Fruit fly (Drosophila melanogaster) whole organism, prepupa: Measurements from ENCODE around the gene CG5274.

ENCODE experiments used
- Blimp-1 ChIP-seq: fragments of 200-800 bp; sonication (Bioruptor generic); optimal IDR thresholded peaks from 3 replicates; lab custom pipeline; 2017; ENCODE audit warnings: missing biosample characterization, missing genetic modification characterization, mild to moderate bottlenecking, moderate library complexity, missing genetic modification reagents
- CG10631 ChIP-seq: fragments of 200-800 bp; sonication (Bioruptor generic); optimal IDR thresholded peaks from 2 replicates; lab custom pipeline; 2016; ENCODE audit warnings: missing biosample characterization, missing genetic modification characterization
- CG11294 ChIP-seq: fragments of 200-800 bp; sonication (Bioruptor generic); IDR thresholded peaks from 2 replicates; pipeline ENCODE4 v1.3.6; 2022; ENCODE audit warnings: missing biosample characterization, missing genetic modification characterization
- CG11762 ChIP-seq: fragments of 200-800 bp; sonication (Bioruptor generic); optimal IDR thresholded peaks from 3 replicates; lab custom pipeline; 2016; ENCODE audit warnings: missing biosample characterization, missing genetic modification characterization; ENCODE audit not compliant: insufficient read depth
- CG15336 ChIP-seq: fragments of 200-800 bp; sonication (Bioruptor generic); IDR thresholded peaks from 2 replicates; pipeline ENCODE4 v1.3.6; 2022; ENCODE audit warnings: missing biosample characterization, missing genetic modification characterization
- CG1621 ChIP-seq: fragments of 200-800 bp; sonication (Bioruptor generic); optimal IDR thresholded peaks from 3 replicates; lab custom pipeline; 2018; ENCODE audit warnings: missing biosample characterization, mild to moderate bottlenecking, missing genetic modification characterization
- CG16779 ChIP-seq: fragments of 200-800 bp; sonication (Bioruptor generic); optimal IDR thresholded peaks from 3 replicates; lab custom pipeline; 2017; ENCODE audit warnings: missing biosample characterization, mild to moderate bottlenecking, missing genetic modification characterization
- CG3032 ChIP-seq: fragments of 200-800 bp; optimal IDR thresholded peaks from 2 replicates; lab custom pipeline; 2019; ENCODE audit warnings: missing biosample characterization, mild to moderate bottlenecking, missing genetic modification characterization, moderate library complexity
- CG31627 ChIP-seq: fragments of 200-800 bp; sonication (Bioruptor generic); optimal IDR thresholded peaks from 3 replicates; lab custom pipeline; 2016; ENCODE audit warnings: missing biosample characterization, missing genetic modification characterization
- CG32006 ChIP-seq: fragments of 200-800 bp; sonication (Bioruptor generic); optimal IDR thresholded peaks from 3 replicates; lab custom pipeline; 2017; ENCODE audit warnings: missing biosample characterization, mild to moderate bottlenecking, missing genetic modification characterization
- CG34406 ChIP-seq: fragments of 200-800 bp; sonication (Bioruptor generic); optimal IDR thresholded peaks from 3 replicates; lab custom pipeline; 2016; ENCODE audit warnings: missing biosample characterization, missing genetic modification characterization
- CG3919 ChIP-seq: fragments of 200-800 bp; sonication (Bioruptor generic); optimal IDR thresholded peaks from 3 replicates; lab custom pipeline; 2016; ENCODE audit warnings: missing biosample characterization, missing genetic modification characterization
- CG6163 ChIP-seq: fragments of 200-800 bp; sonication (Bioruptor generic); IDR thresholded peaks from 3 replicates; pipeline ENCODE4 v1.3.6; 2022; ENCODE audit warnings: missing biosample characterization, missing genetic modification characterization
- CG6808 ChIP-seq: fragments of 200-800 bp; sonication (Bioruptor generic); optimal IDR thresholded peaks from 3 replicates; lab custom pipeline; 2017; ENCODE audit warnings: missing biosample characterization, missing genetic modification characterization, mild to moderate bottlenecking, moderate library complexity, missing genetic modification reagents
- CG7368 ChIP-seq: fragments of 200-800 bp; sonication (Bioruptor generic); optimal IDR thresholded peaks from 3 replicates; lab custom pipeline; 2016; ENCODE audit warnings: missing biosample characterization, missing genetic modification characterization
- CG8119 ChIP-seq: fragments of 200-800 bp; sonication (Bioruptor generic); IDR thresholded peaks from 3 replicates; pipeline ENCODE4 v1.3.6; 2022; ENCODE audit warnings: missing biosample characterization, missing genetic modification characterization
- Eip93F ChIP-seq: fragments of 200-800 bp; sonication (Bioruptor generic); optimal IDR thresholded peaks from 2 replicates; lab custom pipeline; 2016; ENCODE audit warnings: missing biosample characterization, mild to moderate bottlenecking, missing genetic modification characterization
- Ets21C ChIP-seq: fragments of 200-800 bp; sonication (Bioruptor generic); optimal IDR thresholded peaks from 3 replicates; lab custom pipeline; 2016; ENCODE audit warnings: missing biosample characterization, missing genetic modification characterization
- Gug ChIP-seq: fragments of 200-800 bp; sonication (Bioruptor generic); IDR thresholded peaks from 2 replicates; pipeline ENCODE4 v1.3.6; 2022; ENCODE audit warnings: missing biosample characterization, missing genetic modification characterization
- Hr39 ChIP-seq: fragments of 200-800 bp; sonication (Bioruptor generic); optimal IDR thresholded peaks from 2 replicates; lab custom pipeline; 2016; ENCODE audit warnings: missing biosample characterization, missing genetic modification characterization
- Hr4 ChIP-seq: fragments of 200-800 bp; sonication (Bioruptor generic); optimal IDR thresholded peaks from 3 replicates; lab custom pipeline; 2016; ENCODE audit warnings: missing biosample characterization, missing genetic modification characterization
- Lpt ChIP-seq: fragments of 200-800 bp; sonication (Bioruptor generic); optimal IDR thresholded peaks from 3 replicates; lab custom pipeline; 2016; ENCODE audit warnings: missing biosample characterization, missing genetic modification characterization
- Met ChIP-seq: fragments of 200-800 bp; sonication (Bioruptor generic); optimal IDR thresholded peaks from 3 replicates; lab custom pipeline; 2016; ENCODE audit warnings: missing biosample characterization, missing genetic modification characterization
- OdsH ChIP-seq: fragments of 200-800 bp; sonication (Bioruptor generic); optimal IDR thresholded peaks from 3 replicates; lab custom pipeline; 2016; ENCODE audit warnings: missing biosample characterization, missing genetic modification characterization
- Smox ChIP-seq: fragments of 200-800 bp; sonication (Bioruptor generic); optimal IDR thresholded peaks from 3 replicates; lab custom pipeline; 2016; ENCODE audit warnings: missing biosample characterization, missing genetic modification characterization
- Sox14 ChIP-seq: fragments of 200-800 bp; sonication (Bioruptor generic); optimal IDR thresholded peaks from 3 replicates; lab custom pipeline; 2016; ENCODE audit warnings: missing biosample characterization, missing genetic modification characterization
- Sox15 ChIP-seq: fragments of 200-800 bp; sonication (Bioruptor generic); optimal IDR thresholded peaks from 3 replicates; lab custom pipeline; 2016; ENCODE audit warnings: missing biosample characterization, missing genetic modification characterization
- achi ChIP-seq: fragments of 200-800 bp; sonication (Bioruptor generic); optimal IDR thresholded peaks from 3 replicates; lab custom pipeline; 2016; ENCODE audit warnings: missing biosample characterization, missing genetic modification characterization
- acj6 ChIP-seq: fragments of 200-800 bp; sonication (Bioruptor generic); optimal IDR thresholded peaks from 3 replicates; lab custom pipeline; 2016; ENCODE audit warnings: missing biosample characterization, missing genetic modification characterization
- cyc ChIP-seq: fragments of 200-800 bp; sonication (Bioruptor generic); optimal IDR thresholded peaks from 3 replicates; lab custom pipeline; 2016; ENCODE audit warnings: missing biosample characterization, missing genetic modification characterization
- dac ChIP-seq: fragments of 200-800 bp; sonication (Bioruptor generic); optimal IDR thresholded peaks from 2 replicates; lab custom pipeline; 2017; ENCODE audit warnings: missing biosample characterization, mild to moderate bottlenecking, missing genetic modification characterization
- dsx ChIP-seq: fragments of 200-800 bp; optimal IDR thresholded peaks from 3 replicates; lab custom pipeline; 2019; ENCODE audit warnings: missing biosample characterization, mild to moderate bottlenecking, missing genetic modification characterization, moderate library complexity; ENCODE audit not compliant: poor library complexity, severe bottlenecking
- fd59A ChIP-seq: fragments of 200-800 bp; sonication (Bioruptor generic); optimal IDR thresholded peaks from 2 replicates; lab custom pipeline; 2017; ENCODE audit warnings: missing biosample characterization, mild to moderate bottlenecking, missing genetic modification characterization, missing genetic modification reagents
- fd85E ChIP-seq: fragments of 200-800 bp; sonication (Bioruptor generic); optimal IDR thresholded peaks from 3 replicates; lab custom pipeline; 2016; ENCODE audit warnings: missing biosample characterization, missing genetic modification characterization
- lz ChIP-seq: fragments of 200-800 bp; sonication (Bioruptor generic); optimal IDR thresholded peaks from 3 replicates; lab custom pipeline; 2016; ENCODE audit warnings: missing biosample characterization, missing genetic modification characterization
- pdm3 ChIP-seq: fragments of 200-800 bp; sonication (Bioruptor generic); optimal IDR thresholded peaks from 3 replicates; lab custom pipeline; 2016; ENCODE audit warnings: missing biosample characterization, missing genetic modification characterization
- salr ChIP-seq, 2 experiments: fragments of 200-800 bp; sonication (Bioruptor generic); optimal IDR thresholded peaks; 3 replicates each; lab custom pipeline; 2016 to 2018; ENCODE audit warnings: missing biosample characterization in 2 of 2, missing genetic modification characterization in 2 of 2, mild to moderate bottlenecking in 1 of 2
- spab ChIP-seq: fragments of 200-800 bp; sonication (Bioruptor generic); optimal IDR thresholded peaks from 2 replicates; lab custom pipeline; 2017; ENCODE audit warnings: missing biosample characterization, mild to moderate bottlenecking, missing genetic modification characterization, missing genetic modification reagents
- ss ChIP-seq, 2 experiments: fragments of 200-800 bp; sonication (Bioruptor generic); optimal IDR thresholded peaks; 2 replicates in 1 of 2; 3 replicates in 1 of 2; lab custom pipeline; 2017 to 2018; ENCODE audit warnings: mild to moderate bottlenecking in 2 of 2, missing biosample characterization in 2 of 2, missing genetic modification characterization in 2 of 2, moderate library complexity in 1 of 2
- svp ChIP-seq: fragments of 200-800 bp; sonication (Bioruptor generic); peaks from one replicate; lab custom pipeline; 2016; ENCODE audit warnings: missing biosample characterization, missing genetic modification characterization
- topi ChIP-seq: fragments of 200-800 bp; sonication (Bioruptor generic); optimal IDR thresholded peaks from 3 replicates; lab custom pipeline; 2016; ENCODE audit warnings: missing biosample characterization, missing genetic modification characterization
- vri ChIP-seq: fragments of 200-800 bp; sonication (Bioruptor generic); optimal IDR thresholded peaks from 3 replicates; lab custom pipeline; 2016; ENCODE audit warnings: missing biosample characterization, mild to moderate bottlenecking, missing genetic modification characterization

Gene CG5274

dm6 chr3L:20474789-20475208 lies 47.3 kb upstream of the CG5274 start (continued):
- TF ChIP-seq CG32006 (GFP tag; lab: Kevin White, UChicago) (peak; percentile 89), svp (GFP tag; lab: Kevin White, UChicago) (peak; percentile 91), Hr39 (GFP tag; lab: Kevin White, UChicago) (peak; percentile 86), CG15336 (no peak), Met (GFP tag; lab: Kevin White, UChicago) (peak; percentile 84), Blimp-1 (GFP tag; lab: Kevin White, UChicago) (peak; percentile 63), spab (peak; percentile 60), CG11294 (GFP tag; lab: Robert Waterston, UW) (no peak), CG8119 (GFP tag; lab: Robert Waterston, UW) (no peak), CG10631 (GFP tag; lab: Kevin White, UChicago) (peak; percentile 88), CG31627 (GFP tag; lab: Kevin White, UChicago) (peak; percentile 88), Eip93F (GFP tag; lab: Kevin White, UChicago) (peak; percentile 82), vri (GFP tag; lab: Kevin White, UChicago) (peak; percentile 74), CG1621 (tag; lab: Kevin White, UChicago) (peak; percentile 67), Gug (GFP tag; lab: Robert Waterston, UW) (no peak), fd59A (peak; percentile 56)

dm6 chr3L:20474197-20474788 lies 46.8 kb upstream of the CG5274 start, which contains the start of gene isoQC:
Gene isoQC (plus strand): TSS chr3L:20474466.
- TF ChIP-seq fd85E (GFP tag; lab: Kevin White, UChicago) (no peak), OdsH (GFP tag; lab: Kevin White, UChicago) (no peak), Lpt (no peak), vri (GFP tag; lab: Kevin White, UChicago) (peak; percentile 52)

DNA sequence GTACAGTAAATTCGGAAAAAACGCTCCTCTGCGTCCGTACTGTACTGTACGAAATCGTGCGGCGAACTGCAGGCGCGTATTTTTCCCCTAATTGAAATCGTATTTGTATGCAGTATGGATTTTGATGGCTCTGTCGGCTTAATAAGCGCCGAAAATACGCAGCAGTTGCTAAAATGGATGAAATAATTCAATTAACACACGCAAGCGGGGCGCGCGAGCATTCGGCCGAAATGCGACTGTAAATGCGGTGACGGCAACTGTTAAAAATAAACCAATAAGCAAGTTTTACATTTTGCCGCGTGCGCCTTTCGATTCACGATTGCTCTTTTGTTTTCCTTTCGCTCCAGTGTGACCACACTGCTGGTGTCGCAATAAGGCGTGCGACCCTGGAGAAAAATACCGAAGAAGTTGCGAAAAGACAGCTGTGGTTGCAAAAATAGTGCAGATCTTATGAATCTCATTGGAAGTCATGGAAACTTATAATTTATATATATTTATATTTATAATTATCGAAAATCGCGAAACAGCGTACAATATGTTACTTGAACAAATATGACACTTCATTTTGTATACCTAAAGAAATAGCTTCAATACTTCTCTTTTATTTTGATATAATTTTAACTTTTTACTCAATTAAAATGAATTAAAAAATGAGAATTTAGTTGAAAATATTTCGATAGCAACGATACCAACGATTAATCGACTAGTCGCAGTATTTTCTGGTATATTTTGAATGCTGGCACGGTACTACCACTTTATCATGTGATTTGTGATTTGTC lies 45.7 kb upstream of the CG5274 start, which contains the start of the genes CG32428 and CG5969:
Gene CG32428 (minus strand): TSS at position 703 of the 779 bp plus-strand sequence.
Gene CG5969 (plus strand): TSS at position 763 of the 779 bp plus-strand sequence.
- TF ChIP-seq lz (peak; percentile 45), CG6163 (GFP tag; lab: Robert Waterston, UW) (peak; percentile 88), Sox15 (GFP tag; lab: Kevin White, UChicago) (peak; percentile 55), Blimp-1 (GFP tag; lab: Kevin White, UChicago) (peak; percentile 46), salr (GFP tag; optimal IDR thresholded peaks at IDR 0.05; lab: Kevin White, UChicago) (peak; percentile 27 to 52), fd59A (no peak), fd85E (GFP tag; lab: Kevin White, UChicago) (peak; percentile 33), achi (GFP tag; lab: Kevin White, UChicago) (peak; percentile 81), OdsH (GFP tag; lab: Kevin White, UChicago) (peak; percentile 71), Eip93F (GFP tag; lab: Kevin White, UChicago) (peak; percentile 64), Smox (peak; percentile 50), CG15336 (peak; percentile 83), ss (GFP tag; optimal IDR thresholded peaks at IDR 0.05; lab: Kevin White, UChicago) (peak; percentile 38 to 64), CG34406 (peak; percentile 80), CG10631 (GFP tag; lab: Kevin White, UChicago) (peak; percentile 79), acj6 (peak; percentile 73), dsx (peak; percentile 64), CG11294 (GFP tag; lab: Robert Waterston, UW) (peak; percentile 53), svp (GFP tag; lab: Kevin White, UChicago) (peak; percentile 85), Hr4 (peak; percentile 62), cyc (GFP tag; lab: Kevin White, UChicago) (peak; percentile 53), CG31627 (GFP tag; lab: Kevin White, UChicago) (peak; percentile 47), CG3032 (tag; lab: Kevin White, UChicago) (peak; percentile 84), CG16779 (tag; lab: Kevin White, UChicago) (peak; percentile 42), CG3919 (GFP tag; lab: Kevin White, UChicago) (peak; percentile 74), vri (GFP tag; lab: Kevin White, UChicago) (peak; percentile 65), Hr39 (GFP tag; lab: Kevin White, UChicago) (peak; percentile 51), Gug (GFP tag; lab: Robert Waterston, UW) (peak; percentile 71), CG6808 (GFP tag; lab: Kevin White, UChicago) (peak; percentile 48), CG7368 (peak; percentile 61), CG11762 (GFP tag; lab: Kevin White, UChicago) (peak; percentile 41), Ets21C (GFP tag; lab: Kevin White, UChicago) (peak; percentile 34), Sox14 (GFP tag; lab: Kevin White, UChicago) (peak; percentile 64), dac (peak; percentile 16), pdm3 (GFP tag; lab: Kevin White, UChicago) (peak; percentile 62), topi (GFP tag; lab: Kevin White, UChicago) (peak; percentile 16), CG1621 (tag; lab: Kevin White, UChicago) (peak; percentile 11)
